Worm (Caenorhabditis elegans): ENCODE measurements around the gene F54A3.6.

DNA sequence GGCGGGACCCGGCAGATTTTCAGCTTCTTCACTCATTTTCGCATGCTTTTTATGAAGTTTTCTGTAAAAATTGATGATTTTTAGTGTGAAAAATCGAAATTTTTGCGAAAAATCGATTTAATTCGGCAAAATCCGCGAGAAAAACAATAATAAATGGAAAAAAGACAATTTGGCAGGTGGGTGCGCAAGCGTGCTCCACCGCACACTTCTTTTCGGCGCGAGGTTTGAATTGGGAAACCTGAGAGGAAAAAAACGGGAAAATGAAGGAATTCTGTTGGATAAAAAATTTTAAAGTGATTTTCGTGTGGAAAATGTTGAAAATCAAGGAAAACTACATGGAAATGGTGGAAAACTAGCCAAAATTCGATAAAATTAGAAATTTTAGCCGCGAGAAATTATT is 28.2 kb downstream of the F54A3.6 start, which contains the start of gene Y59C2A.2:
- TF ChIP-seq him-1 (tag; optimal IDR thresholded peaks at IDR 0.05) (no peak), dao-5 (tag; optimal IDR thresholded peaks at IDR 0.05) (no peak), W03F9.2 (tag; optimal IDR thresholded peaks at IDR 0.05) (no peak)
